Worm (Caenorhabditis elegans) whole organism, L1 larva: ENCODE results near the gene skr-20.
A peak's percentile ranks its signal among the peaks of the same experiment; 100 is the strongest.

ENCODE experiments used
- C04F5.9 ChIP-seq: sonication (generic microtip); optimal IDR thresholded peaks from 2 replicates; lab custom pipeline; 2016; ENCODE audit warnings: missing genetic modification characterization, missing compliant biosample characterization
- C34B4.2 ChIP-seq: sonication (generic microtip); optimal IDR thresholded peaks from 2 replicates; lab custom pipeline; 2017; ENCODE audit warnings: mild to moderate bottlenecking, missing genetic modification characterization, missing compliant biosample characterization
- F16B12.6 ChIP-seq: fragments of 150-350 bp; optimal IDR thresholded peaks from 2 replicates; lab custom pipeline; 2014; ENCODE audit warnings: missing biosample characterization, missing genetic modification characterization
- aha-1 ChIP-seq: fragments of 150-350 bp; optimal IDR thresholded peaks from 2 replicates; lab custom pipeline; 2014; ENCODE audit warnings: missing biosample characterization, missing genetic modification characterization
- blmp-1 ChIP-seq: fragments of 150-350 bp; optimal IDR thresholded peaks from 2 replicates; lab custom pipeline; 2014; ENCODE audit warnings: missing biosample characterization, missing genetic modification characterization
- ceh-63 ChIP-seq: fragments of 200-800 bp; sonication (Bioruptor generic); optimal IDR thresholded peaks from 2 replicates; lab custom pipeline; 2018; ENCODE audit warnings: mild to moderate bottlenecking, missing genetic modification characterization, missing compliant biosample characterization
- efl-1 ChIP-seq, 4 experiments: fragments of 150-350 bp; optimal IDR thresholded peaks in 3 of 4; peaks in 1 of 4; 1 replicate in 1 of 4; 2 replicates in 3 of 4; lab custom pipeline; 2014; ENCODE audit warnings: missing biosample characterization in 2 of 4, missing genetic modification characterization in 2 of 4, missing genetic modification reagents in 2 of 4
- jun-1 ChIP-seq: fragments of 150-350 bp; optimal IDR thresholded peaks from 2 replicates; lab custom pipeline; 2014; ENCODE audit warnings: missing biosample characterization, missing genetic modification reagents, missing genetic modification characterization
- lin-14 ChIP-seq: fragments of 200-800 bp; sonication (Bioruptor generic); optimal IDR thresholded peaks from 2 replicates; lab custom pipeline; 2018; ENCODE audit warnings: mild to moderate bottlenecking, missing genetic modification characterization, moderate library complexity, missing compliant biosample characterization
- lin-35 ChIP-seq, 2 experiments: fragments of 150-350 bp; optimal IDR thresholded peaks; 2 replicates each; lab custom pipeline; 2014; ENCODE audit warnings: missing biosample characterization in 2 of 2, missing genetic modification characterization in 2 of 2, missing genetic modification reagents in 2 of 2
- lin-39 ChIP-seq: fragments of 150-350 bp; optimal IDR thresholded peaks from 2 replicates; lab custom pipeline; 2014; ENCODE audit warnings: missing biosample characterization, missing genetic modification reagents, missing genetic modification characterization
- lsy-2 ChIP-seq, 2 experiments: fragments of 150-350 bp; optimal IDR thresholded peaks; 2 replicates each; lab custom pipeline; 2014; ENCODE audit warnings: missing biosample characterization in 2 of 2, missing genetic modification characterization in 2 of 2
- mab-9 ChIP-seq: fragments of 200-800 bp; sonication (Bioruptor generic); IDR thresholded peaks from 2 replicates; pipeline ENCODE4 v1.3.6; 2022; ENCODE audit warnings: missing genetic modification reagents, missing genetic modification characterization, missing compliant biosample characterization
- mep-1 ChIP-seq: fragments of 150-350 bp; optimal IDR thresholded peaks from 2 replicates; lab custom pipeline; 2014; ENCODE audit warnings: missing biosample characterization, missing genetic modification characterization
- nhr-11 ChIP-seq: fragments of 150-350 bp; optimal IDR thresholded peaks from 2 replicates; lab custom pipeline; 2014; ENCODE audit warnings: missing biosample characterization, missing genetic modification characterization
- nhr-19 ChIP-seq: fragments of 200-800 bp; sonication (Bioruptor generic); conservative IDR thresholded peaks from 2 replicates; pipeline ENCODE4 v1.3.6; 2022; ENCODE audit warnings: missing genetic modification characterization, missing compliant biosample characterization
- nhr-20 ChIP-seq: sonication (generic microtip); optimal IDR thresholded peaks from 2 replicates; lab custom pipeline; 2016; ENCODE audit warnings: mild to moderate bottlenecking, missing genetic modification characterization, missing compliant biosample characterization
- nhr-28 ChIP-seq: fragments of 150-350 bp; optimal IDR thresholded peaks from 2 replicates; lab custom pipeline; 2014; ENCODE audit warnings: missing biosample characterization, missing genetic modification characterization
- nhr-47 ChIP-seq: sonication (generic microtip); optimal IDR thresholded peaks from 2 replicates; lab custom pipeline; 2016; ENCODE audit warnings: mild to moderate bottlenecking, missing genetic modification characterization, moderate library complexity, missing compliant biosample characterization
- nhr-71 ChIP-seq: sonication (generic microtip); optimal IDR thresholded peaks from 2 replicates; lab custom pipeline; 2016; ENCODE audit warnings: mild to moderate bottlenecking, missing genetic modification characterization, moderate library complexity, missing compliant biosample characterization
- nhr-77 ChIP-seq: fragments of 150-350 bp; optimal IDR thresholded peaks from 2 replicates; lab custom pipeline; 2014; ENCODE audit warnings: missing biosample characterization, missing genetic modification characterization
- nhr-85 ChIP-seq: sonication (generic microtip); peaks from one replicate; lab custom pipeline; 2016; ENCODE audit warnings: missing genetic modification characterization, inconsistent platforms, missing compliant biosample characterization
- pag-3 ChIP-seq: sonication (generic microtip); optimal IDR thresholded peaks from 2 replicates; lab custom pipeline; 2017; ENCODE audit warnings: missing genetic modification characterization, mild to moderate bottlenecking, missing compliant biosample characterization, antibody characterized with exemption, borderline replicate concordance; ENCODE audit not compliant: insufficient read depth
- rnt-1 ChIP-seq: sonication (generic microtip); optimal IDR thresholded peaks from 2 replicates; lab custom pipeline; 2016; ENCODE audit warnings: mild to moderate bottlenecking, missing genetic modification characterization, moderate library complexity, missing compliant biosample characterization
- snpc-4 ChIP-seq: fragments of 150-350 bp; optimal IDR thresholded peaks from 2 replicates; lab custom pipeline; 2014; ENCODE audit warnings: missing biosample characterization, missing genetic modification characterization
- snu-23 ChIP-seq: sonication (generic microtip); optimal IDR thresholded peaks from 2 replicates; lab custom pipeline; 2016; ENCODE audit warnings: missing genetic modification characterization, missing compliant biosample characterization
- tbx-2 ChIP-seq: sonication (generic microtip); optimal IDR thresholded peaks from 2 replicates; lab custom pipeline; 2016; ENCODE audit warnings: missing genetic modification characterization, missing compliant biosample characterization
- unc-130 ChIP-seq: fragments of 150-350 bp; optimal IDR thresholded peaks from 2 replicates; lab custom pipeline; 2017; ENCODE audit warnings: missing biosample characterization, missing genetic modification characterization, inconsistent platforms
- unc-98 ChIP-seq: fragments of 200-800 bp; sonication (Bioruptor generic); IDR thresholded peaks from 2 replicates; pipeline ENCODE4 v1.3.6; 2022; ENCODE audit warnings: missing genetic modification characterization, missing compliant biosample characterization
- ztf-11 ChIP-seq, 2 experiments: sonication (generic microtip); optimal IDR thresholded peaks; 2 replicates each; lab custom pipeline; 2016 to 2017; ENCODE audit warnings: missing genetic modification characterization in 2 of 2, missing biosample characterization in 1 of 2, missing compliant biosample characterization in 1 of 2
- ztf-4 ChIP-seq: fragments of 150-350 bp; optimal IDR thresholded peaks from 2 replicates; lab custom pipeline; 2014; ENCODE audit warnings: missing biosample characterization, missing genetic modification characterization

skr-20 gene

DNA sequence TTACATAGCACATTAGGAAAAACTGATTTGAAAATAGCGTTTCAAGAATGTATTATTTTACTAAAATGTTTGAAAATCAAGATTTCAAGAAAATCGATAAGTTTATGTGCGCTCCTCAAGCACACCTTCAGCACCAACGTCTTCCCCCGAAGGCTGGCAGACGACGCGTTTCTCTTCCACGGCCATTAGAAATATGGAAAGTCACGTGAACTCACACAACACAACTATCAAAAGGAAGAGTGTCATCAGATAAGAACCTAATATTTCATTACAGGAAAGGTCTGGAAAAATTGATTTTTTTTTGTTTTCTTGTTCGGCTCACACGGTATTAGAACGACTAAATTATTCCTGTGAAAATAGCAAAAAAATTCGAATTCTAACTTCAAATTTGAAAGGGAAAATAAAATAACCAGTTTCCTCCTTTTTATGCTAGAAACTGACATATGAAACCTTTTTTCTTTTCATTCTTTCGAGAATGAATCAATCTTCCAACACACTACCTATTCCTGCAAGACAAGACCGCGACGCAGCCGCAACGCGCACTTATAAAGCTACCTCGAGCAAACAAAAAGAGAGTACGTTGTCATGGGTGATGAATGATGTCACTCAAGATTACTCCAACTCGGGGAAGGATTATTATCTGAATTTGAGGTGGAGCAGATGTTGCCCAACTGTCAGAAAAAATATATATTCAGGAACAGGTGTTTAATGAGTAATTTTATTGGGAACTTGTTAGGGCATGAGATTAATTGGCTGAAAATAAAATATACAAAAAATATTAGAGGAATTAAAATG, 2.0 kb upstream of the skr-20 start (continued):
- TF ChIP-seq efl-1 (optimal IDR thresholded peaks at IDR 0.05; lab: Kevin White, UChicago) (no peak), efl-1 (GFP tag; optimal IDR thresholded peaks at IDR 0.05 in 1 of 2; lab: Kevin White, UChicago) (peak in 1 of 2 experiments; percentile 83), C04F5.9 (tag; lab: Kevin White, UChicago) (no peak), C34B4.2 (tag; lab: Kevin White, UChicago) (no peak), tbx-2 (tag; lab: Kevin White, UChicago) (peak; percentile 40), blmp-1 (tag; lab: Kevin White, UChicago) (peak; percentile 12), F16B12.6 (tag; lab: Kevin White, UChicago) (no peak), ztf-4 (no peak), nhr-77 (tag; lab: Kevin White, UChicago) (no peak), ceh-63 (GFP tag; lab: Kevin White, UChicago) (no peak), nhr-47 (peak; percentile 17), nhr-19 (GFP tag; lab: Robert Waterston, UW) (no peak), aha-1 (tag; lab: Kevin White, UChicago) (no peak), unc-130 (tag; lab: Kevin White, UChicago) (no peak), ztf-11 (tag; optimal IDR thresholded peaks at IDR 0.05; lab: Kevin White, UChicago) (peak in 1 of 2 experiments; percentile 50)

ce11 chrX:13224608-13225007, 1.3 kb upstream of the skr-20 start, which contains the start of gene skr-19:
skr-19 (minus strand) TSS chrX:13224708.
- TF ChIP-seq snu-23 (GFP tag; lab: Kevin White, UChicago) (no peak), nhr-19 (GFP tag; lab: Robert Waterston, UW) (no peak), unc-98 (GFP tag; lab: Robert Waterston, UW) (no peak), lin-39 (no peak), C04F5.9 (tag; lab: Kevin White, UChicago) (no peak), mab-9 (GFP tag; lab: Robert Waterston, UW) (no peak)
- TF ChIP-seq, all 84 proteins: peak for 0

DNA sequence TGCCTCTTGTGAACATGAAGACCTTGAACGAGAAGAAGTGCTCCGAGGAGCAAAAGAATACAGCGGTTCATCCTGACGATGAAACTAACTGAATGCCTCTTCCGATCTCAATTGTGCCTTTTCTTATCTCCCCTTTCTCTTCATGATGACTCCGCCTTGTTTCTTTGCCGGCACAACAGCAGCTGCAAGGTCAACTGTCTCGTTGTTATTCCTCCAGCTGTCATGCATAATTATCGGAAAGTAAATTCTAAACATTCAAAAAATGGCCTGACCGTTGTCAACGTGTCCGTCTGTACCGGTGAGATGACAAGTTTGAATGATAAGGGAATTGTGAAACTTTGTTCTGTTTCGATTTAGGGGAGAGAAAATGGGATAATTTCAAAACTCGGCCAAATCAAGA, 2.0 kb downstream of the skr-20 start, which contains the start of gene asp-4:
Gene asp-4 (minus strand): TSS at position 106 of the 400 bp plus-strand sequence.
- no peak for TF ChIP-seq nhr-28 (tag; lab: Kevin White, UChicago)
- peak; percentile 40 for TF ChIP-seq blmp-1 (tag; lab: Kevin White, UChicago)
- TF ChIP-seq lin-14 (GFP tag; lab: Kevin White, UChicago), result peak; percentile 39
- no peak for TF ChIP-seq jun-1 (tag; lab: Kevin White, UChicago)
- TF ChIP-seq mep-1 (tag; lab: Kevin White, UChicago), result peak; percentile 37
- 0 out of 2 replicates have a peak, but pooled peaks have one; percentile 14 for TF ChIP-seq mab-9 (GFP tag; lab: Robert Waterston, UW)
- TF ChIP-seq nhr-85, result peak; percentile 69

DNA sequence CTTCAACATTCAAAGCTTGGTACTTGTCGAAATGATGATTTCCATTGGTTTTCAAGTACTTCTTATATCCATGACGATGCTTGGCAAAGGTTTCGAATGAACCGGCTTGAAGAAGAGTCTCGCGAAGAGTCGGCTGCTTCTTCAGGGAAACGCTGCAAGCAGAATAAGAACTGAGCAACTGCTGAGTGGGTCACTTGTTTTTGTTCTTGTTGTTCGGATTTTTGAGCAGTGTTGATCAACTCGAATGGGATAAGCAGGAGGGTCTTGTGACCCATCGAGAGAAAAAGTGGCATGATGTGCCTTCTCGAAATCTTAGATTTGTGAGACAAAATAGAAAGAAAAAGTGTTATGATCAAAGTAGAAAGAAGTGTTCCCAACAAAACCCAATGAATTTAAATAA, 2.7 kb downstream of the skr-20 start:
- TF ChIP-seq lsy-2 (tag; optimal IDR thresholded peaks at IDR 0.05; lab: Kevin White, UChicago), result peak in 1 of 2 experiments; percentile 40
- TF ChIP-seq nhr-11, result no peak
- no peak for TF ChIP-seq C04F5.9 (tag; lab: Kevin White, UChicago)
- peak; percentile 69 for TF ChIP-seq lin-14 (GFP tag; lab: Kevin White, UChicago)
- peak; percentile 84 for TF ChIP-seq snpc-4 (tag; lab: Kevin White, UChicago)
- TF ChIP-seq nhr-20 (tag; lab: Kevin White, UChicago), result peak; percentile 5
- TF ChIP-seq unc-130 (tag; lab: Kevin White, UChicago), result peak; percentile 36
- TF ChIP-seq nhr-71 (tag; lab: Kevin White, UChicago), result peak; percentile 59
- TF ChIP-seq lin-35 (GFP tag; optimal IDR thresholded peaks at IDR 0.05; lab: Kevin White, UChicago), result peak in 1 of 2 experiments; percentile 0
- TF ChIP-seq rnt-1 (tag; lab: Kevin White, UChicago), result peak; percentile 65
- peak; percentile 71 for TF ChIP-seq pag-3 (tag; lab: Kevin White, UChicago)
- no peak for TF ChIP-seq ztf-11 (tag; optimal IDR thresholded peaks at IDR 0.05; lab: Kevin White, UChicago)
